Worm (Caenorhabditis elegans) whole organism, L4 larva: ENCODE results near the gene col-73.
A peak's percentile ranks its signal among the peaks of the same experiment; 100 is the strongest.
"Not testable (repeated sequence)": the region's sequence is repeated elsewhere in the genome, so short reads cannot be mapped to it uniquely, and the experiment has no call there.

Source experiments
- F10B5.3 ChIP-seq: sonication (generic microtip); optimal IDR thresholded peaks from 2 replicates; lab custom pipeline; 2016; ENCODE audit warnings: mild to moderate bottlenecking, missing genetic modification characterization, missing compliant biosample characterization
- F26F4.8 ChIP-seq: fragments of 200-800 bp; sonication (Bioruptor generic); conservative IDR thresholded peaks from 2 replicates; pipeline ENCODE4 v1.3.6; 2022; ENCODE audit warnings: missing genetic modification characterization, missing compliant biosample characterization
- F37D6.2 ChIP-seq: sonication (generic microtip); optimal IDR thresholded peaks from 2 replicates; lab custom pipeline; 2016; ENCODE audit warnings: mild to moderate bottlenecking, missing genetic modification characterization, missing compliant biosample characterization
- F44E2.7 ChIP-seq: fragments of 200-800 bp; sonication (Bioruptor generic); IDR thresholded peaks from 2 replicates; pipeline ENCODE4 v2.1.2; 2022; ENCODE audit warnings: missing genetic modification characterization, missing compliant biosample characterization
- F49E8.2 ChIP-seq: sonication (generic microtip); optimal IDR thresholded peaks from 2 replicates; lab custom pipeline; 2016; ENCODE audit warnings: missing compliant biosample characterization, mild to moderate bottlenecking, missing genetic modification characterization, borderline replicate concordance
- Y75B8A.6 ChIP-seq: fragments of 200-800 bp; sonication (Bioruptor generic); IDR thresholded peaks from 2 replicates; pipeline ENCODE4 v1.3.6; 2022; ENCODE audit warnings: missing genetic modification reagents, missing genetic modification characterization, missing compliant biosample characterization
- aha-1 ChIP-seq: fragments of 150-350 bp; peaks from one replicate; lab custom pipeline; 2014; ENCODE audit warnings: missing biosample characterization, missing genetic modification characterization
- ceh-20 ChIP-seq: fragments of 200-800 bp; sonication (Bioruptor generic); IDR thresholded peaks from 2 replicates; pipeline ENCODE4 v1.3.6; 2022; ENCODE audit warnings: missing genetic modification reagents, missing genetic modification characterization, missing compliant biosample characterization
- ceh-62 ChIP-seq: sonication (generic microtip); optimal IDR thresholded peaks from 2 replicates; lab custom pipeline; 2017; ENCODE audit warnings: missing biosample characterization, missing genetic modification characterization
- dmd-9 ChIP-seq: fragments of 200-800 bp; sonication (Bioruptor generic); IDR thresholded peaks from 2 replicates; pipeline ENCODE4 v1.3.6; 2022; ENCODE audit warnings: missing genetic modification reagents, missing genetic modification characterization, missing compliant biosample characterization
- duxl-1 ChIP-seq: sonication (generic microtip); optimal IDR thresholded peaks from 2 replicates; lab custom pipeline; 2016; ENCODE audit warnings: mild to moderate bottlenecking, missing genetic modification characterization, moderate library complexity, missing compliant biosample characterization; ENCODE audit not compliant: poor library complexity
- dve-1 ChIP-seq: sonication (generic microtip); optimal IDR thresholded peaks from 2 replicates; lab custom pipeline; 2017; ENCODE audit warnings: antibody characterized with exemption, mild to moderate bottlenecking, missing genetic modification characterization, missing compliant biosample characterization; ENCODE audit not compliant: insufficient read depth
- egl-27 ChIP-seq: sonication (generic microtip); optimal IDR thresholded peaks from 3 replicates; lab custom pipeline; 2017; ENCODE audit warnings: missing biosample characterization, missing genetic modification reagents, missing genetic modification characterization
- hlh-11 ChIP-seq: fragments of 200-800 bp; sonication (Bioruptor generic); optimal IDR thresholded peaks from 2 replicates; lab custom pipeline; 2018; ENCODE audit warnings: mild to moderate bottlenecking, missing genetic modification characterization, missing compliant biosample characterization
- hlh-30 ChIP-seq: sonication (generic microtip); optimal IDR thresholded peaks from 2 replicates; lab custom pipeline; 2017; ENCODE audit warnings: antibody characterized with exemption, mild to moderate bottlenecking, missing genetic modification characterization, missing compliant biosample characterization; ENCODE audit not compliant: insufficient read depth
- jun-1 ChIP-seq: fragments of 150-350 bp; optimal IDR thresholded peaks from 2 replicates; lab custom pipeline; 2014; ENCODE audit warnings: missing biosample characterization, missing genetic modification reagents, missing genetic modification characterization
- lin-1 ChIP-seq: fragments of 200-800 bp; sonication (Bioruptor generic); IDR thresholded peaks from 2 replicates; pipeline ENCODE4 v1.3.6; 2022; ENCODE audit warnings: missing genetic modification reagents, missing genetic modification characterization, missing compliant biosample characterization
- lin-29 ChIP-seq: fragments of 200-800 bp; sonication (Bioruptor generic); IDR thresholded peaks from 2 replicates; pipeline ENCODE4 v1.3.6; 2022; ENCODE audit warnings: missing genetic modification reagents, missing genetic modification characterization, missing compliant biosample characterization
- lin-38 ChIP-seq: fragments of 200-800 bp; sonication (Bioruptor generic); IDR thresholded peaks from 2 replicates; pipeline ENCODE4 v1.3.6; 2022; ENCODE audit warnings: missing genetic modification reagents, missing genetic modification characterization, missing compliant biosample characterization
- lin-39 ChIP-seq: fragments of 150-350 bp; optimal IDR thresholded peaks from 2 replicates; lab custom pipeline; 2014; ENCODE audit warnings: missing biosample characterization, missing genetic modification reagents, missing genetic modification characterization
- lsy-2 ChIP-seq, 2 experiments: fragments of 150-350 bp in 1 of 2; sonication (generic microtip) in 1 of 2; optimal IDR thresholded peaks; 2 replicates each; lab custom pipeline; 2014 to 2017; ENCODE audit warnings: missing biosample characterization in 2 of 2, missing genetic modification characterization in 2 of 2
- mes-2 ChIP-seq: sonication (generic microtip); optimal IDR thresholded peaks from 2 replicates; lab custom pipeline; 2016; ENCODE audit warnings: missing genotype, mild to moderate bottlenecking, missing genetic modification characterization, missing compliant biosample characterization; ENCODE audit not compliant: poor library complexity, severe bottlenecking
- nhr-28 ChIP-seq: fragments of 150-350 bp; optimal IDR thresholded peaks from 2 replicates; lab custom pipeline; 2014; ENCODE audit warnings: missing biosample characterization, missing genetic modification characterization
- nhr-41 ChIP-seq: fragments of 200-800 bp; sonication (Bioruptor generic); IDR thresholded peaks from 2 replicates; pipeline ENCODE4 v1.3.6; 2022; ENCODE audit warnings: missing genetic modification reagents, missing genetic modification characterization, missing compliant biosample characterization
- nhr-6 ChIP-seq: fragments of 150-350 bp; optimal IDR thresholded peaks from 2 replicates; lab custom pipeline; 2014; ENCODE audit warnings: missing biosample characterization, missing genetic modification characterization
- nhr-76 ChIP-seq: fragments of 150-350 bp; optimal IDR thresholded peaks from 2 replicates; lab custom pipeline; 2014; ENCODE audit warnings: missing biosample characterization, missing genetic modification characterization
- pqm-1 ChIP-seq: sonication (generic microtip); optimal IDR thresholded peaks from 2 replicates; lab custom pipeline; 2017; ENCODE audit warnings: missing biosample characterization, missing genetic modification characterization
- sdz-12 ChIP-seq: fragments of 200-800 bp; sonication (Bioruptor generic); optimal IDR thresholded peaks from 2 replicates; lab custom pipeline; 2018; ENCODE audit warnings: mild to moderate bottlenecking, missing genetic modification characterization, missing compliant biosample characterization
- snpc-1.2 ChIP-seq: fragments of 200-800 bp; sonication (Bioruptor generic); IDR thresholded peaks from 2 replicates; pipeline ENCODE4 v1.3.6; 2022; ENCODE audit warnings: missing genetic modification reagents, missing genetic modification characterization, missing compliant biosample characterization
- snpc-4 ChIP-seq: fragments of 150-350 bp; optimal IDR thresholded peaks from 2 replicates; lab custom pipeline; 2014; ENCODE audit warnings: missing biosample characterization, missing genetic modification characterization
- unc-130 ChIP-seq: sonication (generic microtip); optimal IDR thresholded peaks from 2 replicates; lab custom pipeline; 2016; ENCODE audit warnings: missing genetic modification reagents, missing genetic modification characterization, missing compliant biosample characterization
- unc-62 ChIP-seq, 3 experiments: fragments of 150-350 bp in 1 of 3; sonication (generic microtip); optimal IDR thresholded peaks in 2 of 3; peaks in 1 of 3; 1 replicate in 1 of 3; 2 replicates in 2 of 3; lab custom pipeline; 2014 to 2017; ENCODE audit warnings: missing biosample characterization in 3 of 3, missing genetic modification characterization in 3 of 3, missing genetic modification reagents in 3 of 3, missing genotype in 1 of 3

Gene col-73

DNA sequence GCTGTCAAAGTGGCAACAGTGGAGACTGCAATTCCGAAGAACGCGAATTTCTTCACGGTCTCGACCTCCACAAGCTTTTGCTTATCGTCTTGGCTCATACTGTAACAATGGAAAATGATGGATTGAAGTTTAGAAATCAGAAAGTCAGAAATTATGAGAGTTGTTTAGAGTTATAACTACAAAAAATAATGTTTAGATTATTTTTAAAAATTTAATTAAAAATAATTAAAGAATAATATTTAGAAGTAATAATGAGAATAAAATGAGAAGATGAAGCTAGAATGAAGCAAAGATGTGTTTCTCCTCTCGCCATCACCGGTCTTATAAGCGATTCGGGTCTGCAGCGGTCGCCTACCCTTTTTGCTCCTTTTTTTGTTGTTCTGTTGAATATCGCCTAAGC lies at the start of gene col-73:
Gene col-73, minus strand, starts transcription at position 101 of the 400 bp plus-strand sequence.
- TF ChIP-seq ceh-62 (tag; lab: Kevin White, UChicago), result no peak
- no peak for TF ChIP-seq sdz-12 (GFP tag; lab: Kevin White, UChicago)
- TF ChIP-seq unc-130 (GFP tag; lab: Kevin White, UChicago), result no peak
- no peak for TF ChIP-seq lin-38 (GFP tag; lab: Robert Waterston, UW)
- no peak for TF ChIP-seq hlh-30 (tag; lab: Kevin White, UChicago)
- TF ChIP-seq F26F4.8 (GFP tag; lab: Robert Waterston, UW), result no peak
- TF ChIP-seq nhr-76, result no peak
- no peak for TF ChIP-seq ceh-20 (GFP tag; lab: Robert Waterston, UW)
- no peak for TF ChIP-seq lin-29 (GFP tag; lab: Robert Waterston, UW)
- TF ChIP-seq duxl-1, result no peak

DNA sequence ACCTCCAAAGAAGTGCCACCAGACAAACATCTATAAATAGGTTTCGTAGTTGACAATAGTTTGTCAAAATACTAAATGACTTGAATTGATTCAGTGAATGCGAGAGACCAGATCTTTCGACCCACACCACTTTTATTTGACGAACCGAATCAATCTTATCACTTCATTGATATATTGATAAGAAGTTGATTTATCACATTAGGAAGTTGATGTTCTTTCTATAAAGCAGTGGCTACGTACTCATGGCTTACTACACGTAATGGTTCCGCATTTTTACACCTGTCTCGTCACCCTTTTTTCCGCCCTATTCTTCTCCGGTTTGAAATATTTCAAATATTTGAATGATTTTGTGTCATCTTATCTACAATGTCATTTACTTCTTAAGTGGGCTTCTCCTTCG lies 47.7 kb upstream of the col-73 start:
- TF ChIP-seq dve-1 (tag; lab: Kevin White, UChicago) (peak; percentile 42), pqm-1 (peak; percentile 63), nhr-28 (tag; lab: Kevin White, UChicago) (peak; percentile 17), Y75B8A.6 (no peak), nhr-41 (GFP tag; lab: Robert Waterston, UW) (no peak), hlh-11 (tag; lab: Kevin White, UChicago) (peak; percentile 6)

DNA sequence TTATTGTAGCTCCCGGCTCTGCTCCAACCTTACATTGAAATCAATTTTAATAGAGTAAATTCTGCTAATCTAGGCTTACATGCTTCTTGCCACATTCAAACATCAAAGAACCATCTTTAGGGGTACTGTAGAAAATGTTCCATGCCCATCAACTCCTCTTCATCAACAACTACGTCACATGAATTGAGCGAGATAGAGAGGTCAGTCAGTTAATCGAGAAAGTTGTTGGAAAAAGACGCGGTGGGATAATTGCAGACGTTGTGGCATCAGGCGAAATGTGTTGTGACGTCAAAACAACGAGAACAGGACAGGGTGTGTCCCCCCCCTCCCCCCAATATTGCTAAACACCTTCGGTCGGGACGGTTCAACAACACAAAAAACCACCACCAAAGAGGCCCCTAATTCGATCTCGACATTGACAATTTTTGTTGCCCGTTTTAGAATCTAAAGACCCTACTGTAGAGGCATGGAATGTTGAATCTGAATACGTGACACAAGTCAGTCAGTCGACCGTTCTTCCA lies 45.6 kb upstream of the col-73 start:
- TF ChIP-seq jun-1 (tag; lab: Kevin White, UChicago) (no peak), snpc-4 (tag; lab: Kevin White, UChicago) (no peak), unc-62 (GFP tag; optimal IDR thresholded peaks at IDR 0.05 in 1 of 2; lab: Kevin White, UChicago) (peak in 1 of 2 experiments; percentile 62), unc-62 (tag; optimal IDR thresholded peaks at IDR 0.05; lab: Kevin White, UChicago) (no peak), mes-2 (tag; lab: Kevin White, UChicago) (no peak), egl-27 (tag; lab: Kevin White, UChicago) (no peak)

DNA sequence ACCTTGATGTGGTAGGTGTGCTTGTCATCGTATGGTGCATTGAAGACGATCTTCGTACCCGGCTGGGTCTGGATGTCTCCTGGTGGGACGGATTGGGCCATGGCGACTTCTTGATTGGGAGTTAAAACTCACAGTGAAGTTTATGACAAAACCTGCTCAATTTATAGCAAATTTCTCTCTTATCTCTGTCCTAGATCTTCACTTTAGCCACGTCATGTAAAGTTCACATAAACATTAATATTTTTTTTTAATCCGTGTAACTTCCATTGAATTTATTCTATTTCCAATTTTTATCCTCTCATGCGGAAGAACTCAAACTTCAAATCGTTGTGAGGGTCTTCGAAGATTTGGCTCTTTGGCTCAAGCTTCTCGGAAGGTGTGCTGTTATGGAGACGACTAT lies 43.5 kb upstream of the col-73 start, which contains the start of gene msp-31:
Gene msp-31, minus strand, starts transcription at position 101 of the 400 bp plus-strand sequence.
- not testable (repeated sequence) for TF ChIP-seq F44E2.7; lin-38 (GFP tag; lab: Robert Waterston, UW); dmd-9 (GFP tag; lab: Robert Waterston, UW)

DNA sequence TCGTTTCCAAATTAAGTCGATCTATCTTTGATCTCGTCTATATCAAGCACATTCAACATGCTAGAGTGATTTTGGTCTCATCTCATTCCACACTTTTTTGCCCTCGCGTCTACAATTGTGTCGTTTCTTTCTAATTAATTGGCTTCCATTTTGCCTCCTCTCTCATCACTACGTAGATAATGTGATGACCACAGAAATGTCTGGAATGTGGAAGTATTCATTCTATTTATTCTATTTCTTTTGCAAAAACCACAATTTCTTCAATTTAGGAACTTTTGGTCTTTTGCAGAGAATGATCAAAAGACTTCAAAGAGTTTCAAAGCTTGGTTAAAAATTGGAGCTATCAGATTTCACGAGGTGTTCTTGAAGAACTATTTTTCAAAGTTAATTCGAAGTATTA lies 42.6 kb upstream of the col-73 start:
- TF ChIP-seq aha-1 (peak; percentile 48), F37D6.2 (no peak), lin-1 (GFP tag; lab: Robert Waterston, UW) (no peak), snpc-4 (tag; lab: Kevin White, UChicago) (no peak), F49E8.2 (no peak), nhr-6 (no peak)

DNA sequence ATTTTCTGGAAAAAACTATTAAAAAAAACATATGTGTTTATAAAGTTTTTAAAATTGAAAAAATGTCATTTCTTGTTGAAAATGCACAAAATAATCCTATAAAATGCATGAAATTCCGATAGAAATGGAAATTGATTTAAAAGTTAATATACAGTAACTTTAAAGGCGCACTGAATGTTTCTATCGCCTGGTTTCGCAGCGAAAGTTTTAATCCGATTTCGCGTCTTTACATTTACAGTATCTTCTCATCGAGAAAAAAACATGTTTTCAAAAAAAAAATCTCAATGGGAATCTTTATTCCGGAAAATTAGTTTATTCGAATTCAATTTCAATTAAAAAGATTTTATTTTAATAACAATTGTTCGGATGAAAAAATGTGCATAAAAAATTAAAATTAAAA lies 41.3 kb upstream of the col-73 start, which contains the start of gene R05F9.11:
Gene R05F9.11, minus strand, starts transcription at position 5 of the 400 bp plus-strand sequence.
- TF ChIP-seq F49E8.2 (peak; percentile 10), duxl-1 (no peak), snpc-1.2 (GFP tag; lab: Robert Waterston, UW) (no peak), lsy-2 (tag; optimal IDR thresholded peaks at IDR 0.05; lab: Kevin White, UChicago) (peak in 1 of 2 experiments; percentile 58), lin-39 (no peak), F10B5.3 (tag; lab: Kevin White, UChicago) (no peak), unc-130 (GFP tag; lab: Kevin White, UChicago) (peak; percentile 10)
